Worm (Caenorhabditis elegans): ENCODE results near the gene msp-33.
A peak's percentile ranks its signal among the peaks of the same experiment; 100 is the strongest.

Gene msp-33

DNA sequence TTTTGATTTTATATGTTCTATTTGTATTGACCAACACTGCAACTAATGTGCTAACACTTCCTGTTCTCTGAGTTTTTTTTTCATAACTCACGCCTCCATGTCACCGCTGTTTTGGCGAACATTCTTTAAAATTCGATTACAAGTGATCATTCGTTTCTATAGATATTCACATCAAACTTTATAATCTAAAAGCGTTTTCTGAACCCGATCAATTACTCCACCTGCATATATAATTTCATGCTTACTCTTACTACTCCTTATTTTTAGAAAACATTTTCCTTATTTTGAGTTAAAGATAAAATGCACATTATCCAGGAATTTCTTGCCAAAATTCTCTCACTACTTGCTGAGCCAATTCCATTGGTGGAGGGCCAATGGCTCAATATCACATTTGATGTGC, 6.5 kb downstream of the msp-33 start, which contains the start of gene R05F9.7:
Gene R05F9.7 (plus strand): TSS at position 301 of the 400 bp plus-strand sequence.
- no peak for TF ChIP-seq lsy-2 (tag; optimal IDR thresholded peaks at IDR 0.05)
- no peak for TF ChIP-seq egl-27 (tag; optimal IDR thresholded peaks at IDR 0.05)
- no peak for TF ChIP-seq fos-1 (tag; optimal IDR thresholded peaks at IDR 0.05)

- TF ChIP-seq efl-1 (optimal IDR thresholded peaks at IDR 0.05) (no peak), efl-1 (GFP tag; optimal IDR thresholded peaks at IDR 0.05 in 1 of 2) (peak in 1 of 2 experiments; percentile 52), dpl-1 (GFP tag; optimal IDR thresholded peaks at IDR 0.05) (no peak), tlp-1 (tag; optimal IDR thresholded peaks at IDR 0.05) (no peak), ceh-82 (tag; optimal IDR thresholded peaks at IDR 0.05) (no peak), lin-35 (GFP tag; optimal IDR thresholded peaks at IDR 0.05) (no peak), nhr-19 (GFP tag; conservative IDR thresholded peaks at IDR 0.05) (no peak), hlh-17 (GFP tag; optimal IDR thresholded peaks at IDR 0.05; ENCODE audit: borderline replicate concordance) (no peak)
These were observed 8.1 kb downstream of the msp-33 start for ce11 chrII:4884403-4884802.

DNA sequence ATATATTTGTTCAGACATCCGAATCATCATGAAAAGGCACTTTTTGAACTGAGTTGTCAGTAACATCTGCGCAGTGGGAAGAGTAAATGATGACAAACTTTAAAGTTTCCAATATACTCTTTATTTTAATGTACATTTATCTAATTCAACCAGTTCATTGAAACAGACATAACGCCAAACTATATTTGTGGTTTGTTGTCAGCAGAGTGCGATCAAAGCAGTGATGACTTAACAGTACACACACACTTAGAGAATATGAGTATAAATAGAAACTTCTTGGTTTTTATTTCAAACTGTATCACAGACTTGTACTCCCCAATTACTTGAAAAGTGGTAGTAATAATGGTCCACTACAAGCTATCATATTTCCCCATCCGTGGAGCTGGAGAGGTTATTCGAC, 9.1 kb downstream of the msp-33 start, which contains the start of gene gst-8:
Gene gst-8 (plus strand): TSS at position 301 of the 400 bp plus-strand sequence.
- TF ChIP-seq nhr-20 (tag; optimal IDR thresholded peaks at IDR 0.05) (no peak), elt-2 (tag; optimal IDR thresholded peaks at IDR 0.05) (peak; percentile 10)

DNA sequence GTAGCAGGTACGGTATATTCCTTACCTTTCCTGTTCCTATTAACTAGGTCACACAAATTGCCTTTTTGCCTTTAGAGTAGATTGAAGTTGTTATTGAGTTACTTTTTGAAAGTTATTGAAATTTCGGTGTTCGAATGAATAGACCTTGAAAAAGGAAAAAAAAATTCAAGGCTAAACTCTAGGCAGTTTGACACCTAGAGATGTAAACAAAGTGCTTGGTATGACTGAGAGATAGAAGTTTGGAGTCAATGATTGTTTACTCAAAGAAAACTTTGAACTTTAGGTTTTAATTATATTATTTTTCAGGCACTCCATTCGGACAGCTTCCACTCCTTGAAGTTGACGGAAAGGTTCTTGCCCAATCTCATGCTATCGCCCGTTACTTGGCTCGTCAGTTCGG, 10.0 kb downstream of the msp-33 start:
- TF ChIP-seq pqm-1 (tag; optimal IDR thresholded peaks at IDR 0.05): no peak
- TF ChIP-seq nhr-20 (tag; optimal IDR thresholded peaks at IDR 0.05): peak; percentile 39

ce11 chrII:4881727-4882126, 10.8 kb downstream of the msp-33 start, which contains the start of gene gst-7:
Gene gst-7 (plus strand): TSS chrII:4882062.
- TF ChIP-seq ceh-88 (GFP tag; IDR thresholded peaks at IDR 0.05) (no peak), nhr-85 (tag) (peak; percentile 69), snu-23 (GFP tag; optimal IDR thresholded peaks at IDR 0.05) (peak; percentile 44), tlp-1 (tag; optimal IDR thresholded peaks at IDR 0.05) (no peak), blmp-1 (tag; optimal IDR thresholded peaks at IDR 0.05) (no peak), ztf-11 (tag; optimal IDR thresholded peaks at IDR 0.05) (no peak), nhr-237 (tag; optimal IDR thresholded peaks at IDR 0.05) (no peak), nhr-47 (tag; optimal IDR thresholded peaks at IDR 0.05) (no peak), mdl-1 (tag; optimal IDR thresholded peaks at IDR 0.05) (peak in 1 of 2 experiments; percentile 29), ets-5 (GFP tag; IDR thresholded peaks at IDR 0.05) (no peak), swsn-7 (tag; optimal IDR thresholded peaks at IDR 0.05) (no peak), grh-1 (GFP tag; IDR thresholded peaks at IDR 0.05) (no peak), tbx-2 (tag; optimal IDR thresholded peaks at IDR 0.05) (peak; percentile 40), unc-98 (GFP tag; IDR thresholded peaks at IDR 0.05) (no peak), ces-1 (GFP tag; optimal IDR thresholded peaks at IDR 0.05) (no peak), lin-13 (GFP tag; optimal IDR thresholded peaks at IDR 0.05) (no peak), nhr-76 (tag; optimal IDR thresholded peaks at IDR 0.05) (no peak), efl-1 (optimal IDR thresholded peaks at IDR 0.05) (peak; percentile 3), efl-1 (GFP tag; optimal IDR thresholded peaks at IDR 0.05 in 1 of 2) (peak in 1 of 2 experiments; percentile 77), ceh-82 (tag; optimal IDR thresholded peaks at IDR 0.05) (no peak), nhr-11 (tag; optimal IDR thresholded peaks at IDR 0.05) (no peak), zip-4 (GFP tag; optimal IDR thresholded peaks at IDR 0.05) (no peak), dpl-1 (GFP tag; optimal IDR thresholded peaks at IDR 0.05) (peak in 1 of 3 experiments; percentile 15), dsc-1 (tag; optimal IDR thresholded peaks at IDR 0.05) (no peak), isw-1 (GFP tag; IDR thresholded peaks at IDR 0.05) (no peak), skn-1 (tag; optimal IDR thresholded peaks at IDR 0.05) (peak; percentile 98), ceh-8 (GFP tag; optimal IDR thresholded peaks at IDR 0.05) (no peak), fkh-8 (tag; optimal IDR thresholded peaks at IDR 0.05) (no peak), ama-1 (optimal IDR thresholded peaks at IDR 0.05) (no peak), elt-3 (tag; optimal IDR thresholded peaks at IDR 0.05) (peak in 2 of 6 experiments; percentile 9 to 17), lsy-2 (tag; optimal IDR thresholded peaks at IDR 0.05) (no peak), ztf-4 (tag; optimal IDR thresholded peaks at IDR 0.05) (no peak), nhr-12 (tag; optimal IDR thresholded peaks at IDR 0.05) (no peak), fos-1 (tag; optimal IDR thresholded peaks at IDR 0.05) (no peak), pax-3 (tag; optimal IDR thresholded peaks at IDR 0.05) (no peak), efl-3 (GFP tag; optimal IDR thresholded peaks at IDR 0.05) (no peak), ceh-63 (GFP tag; optimal IDR thresholded peaks at IDR 0.05) (no peak)

Data from whole organism, L1 larva.